Worm (Caenorhabditis elegans) whole organism, late embryonic: ENCODE data around the gene Y53C12A.10.

Source experiments
- K02D7.2 ChIP-seq: sonication (generic microtip); optimal IDR thresholded peaks from 2 replicates; lab custom pipeline; 2017; ENCODE audit warnings: mild to moderate bottlenecking, missing genetic modification characterization, missing compliant biosample characterization
- T23F11.4 ChIP-seq: fragments of 200-800 bp; sonication (Bioruptor generic); optimal IDR thresholded peaks from 2 replicates; lab custom pipeline; 2018; ENCODE audit warnings: mild to moderate bottlenecking, missing genetic modification characterization, missing compliant biosample characterization
- ahr-1 ChIP-seq: sonication (generic microtip); optimal IDR thresholded peaks from 2 replicates; lab custom pipeline; 2016; ENCODE audit warnings: missing genetic modification characterization, missing compliant biosample characterization
- ceh-14 ChIP-seq: sonication (generic microtip); optimal IDR thresholded peaks from 2 replicates; lab custom pipeline; 2016; ENCODE audit warnings: missing genotype, missing genetic modification characterization, missing compliant biosample characterization
- ceh-18 ChIP-seq: sonication (generic microtip); optimal IDR thresholded peaks from 2 replicates; lab custom pipeline; 2016; ENCODE audit warnings: missing genetic modification characterization, missing compliant biosample characterization
- ceh-19 ChIP-seq: fragments of 200-800 bp; sonication (Bioruptor generic); optimal IDR thresholded peaks from 2 replicates; lab custom pipeline; 2018; ENCODE audit warnings: mild to moderate bottlenecking, missing genetic modification characterization, missing compliant biosample characterization
- ceh-2 ChIP-seq: sonication (generic microtip); optimal IDR thresholded peaks from 2 replicates; lab custom pipeline; 2016; ENCODE audit warnings: missing genotype, missing genetic modification characterization, missing compliant biosample characterization
- ceh-30 ChIP-seq: fragments of 150-350 bp; optimal IDR thresholded peaks from 2 replicates; lab custom pipeline; 2014; ENCODE audit warnings: missing biosample characterization, missing genetic modification characterization
- ceh-31 ChIP-seq: sonication (generic microtip); optimal IDR thresholded peaks from 2 replicates; lab custom pipeline; 2016; ENCODE audit warnings: missing genetic modification characterization, missing compliant biosample characterization
- ceh-34 ChIP-seq: sonication (generic microtip); optimal IDR thresholded peaks from 2 replicates; lab custom pipeline; 2016; ENCODE audit warnings: mild to moderate bottlenecking, missing genetic modification characterization, missing compliant biosample characterization
- ceh-48 ChIP-seq: sonication (generic microtip); optimal IDR thresholded peaks from 2 replicates; lab custom pipeline; 2016; ENCODE audit warnings: missing genetic modification characterization, inconsistent platforms, missing compliant biosample characterization
- ceh-9 ChIP-seq: sonication (generic microtip); optimal IDR thresholded peaks from 2 replicates; lab custom pipeline; 2016; ENCODE audit warnings: mild to moderate bottlenecking, missing genetic modification characterization, inconsistent platforms, missing compliant biosample characterization
- elt-2 ChIP-seq: sonication (generic microtip); optimal IDR thresholded peaks from 2 replicates; lab custom pipeline; 2016; ENCODE audit warnings: missing genetic modification reagents, missing genetic modification characterization, missing compliant biosample characterization
- elt-4 ChIP-seq: sonication (generic microtip); optimal IDR thresholded peaks from 2 replicates; lab custom pipeline; 2016; ENCODE audit warnings: missing genetic modification characterization, missing compliant biosample characterization
- ets-4 ChIP-seq: sonication (generic microtip); optimal IDR thresholded peaks from 2 replicates; lab custom pipeline; 2016; ENCODE audit warnings: missing genetic modification characterization, missing compliant biosample characterization
- fax-1 ChIP-seq: sonication (generic microtip); optimal IDR thresholded peaks from 2 replicates; lab custom pipeline; 2016; ENCODE audit warnings: missing genotype, missing genetic modification characterization, missing compliant biosample characterization
- fkh-10 ChIP-seq: fragments of 150-350 bp; optimal IDR thresholded peaks from 2 replicates; lab custom pipeline; 2014; ENCODE audit warnings: missing biosample characterization, missing genetic modification reagents, missing genetic modification characterization
- fkh-6 ChIP-seq: sonication (generic microtip); optimal IDR thresholded peaks from 2 replicates; lab custom pipeline; 2016; ENCODE audit warnings: missing genetic modification characterization, missing compliant biosample characterization
- lim-6 ChIP-seq: sonication (generic microtip); optimal IDR thresholded peaks from 2 replicates; lab custom pipeline; 2016; ENCODE audit warnings: missing genetic modification characterization, missing compliant biosample characterization
- madf-2 ChIP-seq: sonication (generic microtip); optimal IDR thresholded peaks from 2 replicates; lab custom pipeline; 2017; ENCODE audit warnings: missing genetic modification characterization, missing compliant biosample characterization
- nfya-1 ChIP-seq: sonication (generic microtip); optimal IDR thresholded peaks from 2 replicates; lab custom pipeline; 2017; ENCODE audit warnings: missing genetic modification characterization, mild to moderate bottlenecking, missing compliant biosample characterization, antibody characterized with exemption, moderate library complexity
- nhr-11 ChIP-seq: fragments of 150-350 bp; optimal IDR thresholded peaks from 2 replicates; lab custom pipeline; 2014; ENCODE audit warnings: missing biosample characterization, missing genetic modification characterization
- nhr-232 ChIP-seq: sonication (generic microtip); optimal IDR thresholded peaks from 2 replicates; lab custom pipeline; 2016; ENCODE audit warnings: missing genetic modification characterization, missing compliant biosample characterization
- npax-4 ChIP-seq: sonication (generic microtip); optimal IDR thresholded peaks from 2 replicates; lab custom pipeline; 2016; ENCODE audit warnings: missing genetic modification characterization, missing compliant biosample characterization
- pag-3 ChIP-seq: sonication (generic microtip); optimal IDR thresholded peaks from 2 replicates; lab custom pipeline; 2016; ENCODE audit warnings: missing compliant biosample characterization, missing genetic modification characterization, borderline replicate concordance
- pat-9 ChIP-seq: fragments of 200-800 bp; sonication (Bioruptor generic); optimal IDR thresholded peaks from 2 replicates; lab custom pipeline; 2018; ENCODE audit warnings: mild to moderate bottlenecking, missing genetic modification characterization, moderate library complexity, missing compliant biosample characterization
- pax-1 ChIP-seq: fragments of 150-350 bp; optimal IDR thresholded peaks from 2 replicates; lab custom pipeline; 2014; ENCODE audit warnings: missing biosample characterization, missing genetic modification characterization
- pqm-1 ChIP-seq: sonication (generic microtip); optimal IDR thresholded peaks from 2 replicates; lab custom pipeline; 2016; ENCODE audit warnings: missing genetic modification characterization, missing compliant biosample characterization
- rnt-1 ChIP-seq: sonication (generic microtip); optimal IDR thresholded peaks from 2 replicates; lab custom pipeline; 2016; ENCODE audit warnings: missing genetic modification characterization, missing compliant biosample characterization
- sdc-2 ChIP-seq: sonication (generic microtip); optimal IDR thresholded peaks from 2 replicates; lab custom pipeline; 2016; ENCODE audit warnings: missing genotype, missing genetic modification characterization, missing compliant biosample characterization
- sox-2 ChIP-seq: fragments of 200-800 bp; sonication (Bioruptor generic); IDR thresholded peaks from 2 replicates; pipeline ENCODE4 v1.3.6; 2022; ENCODE audit warnings: missing genetic modification reagents, missing genetic modification characterization, missing compliant biosample characterization
- sox-4 ChIP-seq: sonication (generic microtip); optimal IDR thresholded peaks from 2 replicates; lab custom pipeline; 2017; ENCODE audit warnings: mild to moderate bottlenecking, missing genetic modification characterization, inconsistent platforms, missing compliant biosample characterization
- tbx-2 ChIP-seq: sonication (generic microtip); optimal IDR thresholded peaks from 2 replicates; lab custom pipeline; 2016; ENCODE audit warnings: missing genetic modification characterization, missing compliant biosample characterization
- tbx-7 ChIP-seq: sonication (generic microtip); optimal IDR thresholded peaks from 2 replicates; lab custom pipeline; 2016; ENCODE audit warnings: missing genotype, missing genetic modification characterization, missing compliant biosample characterization
- ttx-3 ChIP-seq: sonication (generic microtip); optimal IDR thresholded peaks from 2 replicates; lab custom pipeline; 2016; ENCODE audit warnings: missing genetic modification reagents, missing genetic modification characterization, missing compliant biosample characterization
- unc-42 ChIP-seq: sonication (generic microtip); optimal IDR thresholded peaks from 2 replicates; lab custom pipeline; 2016; ENCODE audit warnings: missing genotype, missing genetic modification characterization, missing compliant biosample characterization
- unc-86 ChIP-seq: sonication (generic microtip); optimal IDR thresholded peaks from 2 replicates; lab custom pipeline; 2016; ENCODE audit warnings: missing genetic modification characterization, missing compliant biosample characterization

The Y53C12A.10 gene

DNA sequence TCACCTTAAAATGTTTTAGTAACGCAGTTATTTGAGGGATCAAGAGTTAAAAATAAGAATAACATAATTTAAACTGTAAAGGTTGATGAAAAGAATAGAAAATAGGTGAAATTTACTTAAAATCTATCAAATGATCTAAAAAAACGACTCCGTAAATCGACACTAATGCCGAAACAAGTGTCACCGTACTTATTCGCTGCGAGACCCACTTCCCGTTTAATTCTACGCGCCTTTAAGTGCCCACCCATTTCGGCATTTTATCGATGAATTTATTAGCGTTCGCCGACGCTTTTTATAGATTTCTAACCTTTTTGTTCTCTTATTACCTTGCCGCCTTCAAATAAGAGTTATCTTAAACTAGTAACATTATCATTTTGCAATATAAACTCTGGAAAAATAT, 41.4 kb upstream of the Y53C12A.10 start, which contains the start of the genes Y53C12B.1 and nos-3:
Gene Y53C12B.1, minus strand, starts transcription at position 10 of the 400 bp plus-strand sequence.
Gene nos-3, plus strand, starts transcription at position 248 of the 400 bp plus-strand sequence.
- peak; percentile 33 for TF ChIP-seq ceh-48
- no peak for TF ChIP-seq sox-2
- TF ChIP-seq unc-42, result peak; percentile 82
- TF ChIP-seq tbx-2 (tag; lab: Kevin White, UChicago), result peak; percentile 41
- peak; percentile 10 for TF ChIP-seq pax-1 (tag; lab: Kevin White, UChicago)
- TF ChIP-seq elt-2, result peak; percentile 39
- TF ChIP-seq ceh-34, result peak; percentile 37
- peak; percentile 89 for TF ChIP-seq nfya-1
- TF ChIP-seq ceh-2, result peak; percentile 27
- peak; percentile 60 for TF ChIP-seq ceh-31 (tag; lab: Kevin White, UChicago)
- TF ChIP-seq unc-86 (tag; lab: Kevin White, UChicago), result no peak
- no peak for TF ChIP-seq ceh-18 (tag; lab: Kevin White, UChicago)

DNA sequence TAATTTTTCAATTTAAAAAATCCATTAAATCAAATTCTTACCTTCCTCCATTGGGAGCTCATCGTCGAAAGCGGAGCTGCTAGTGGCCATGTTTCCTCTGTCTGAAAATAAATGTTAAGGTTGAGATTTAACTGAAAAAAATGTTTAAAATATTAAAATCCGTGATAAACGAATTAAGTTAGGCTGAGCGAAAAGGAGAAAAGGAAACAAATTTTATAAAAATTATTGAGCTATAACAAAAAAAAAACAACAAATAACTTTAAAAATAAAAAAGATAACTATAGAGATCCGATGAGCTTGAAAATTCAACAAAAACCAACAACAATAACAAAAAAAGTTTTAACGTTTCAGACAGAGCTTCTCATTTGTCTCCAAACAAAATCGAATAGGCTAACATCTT, 38.1 kb upstream of the Y53C12A.10 start, which contains the start of gene pno-1:
Gene pno-1, minus strand, starts transcription at position 101 of the 400 bp plus-strand sequence.
- TF ChIP-seq npax-4 (tag; lab: Kevin White, UChicago) (no peak), K02D7.2 (tag; lab: Kevin White, UChicago) (no peak), nhr-232 (tag; lab: Kevin White, UChicago) (no peak), T23F11.4 (GFP tag; lab: Kevin White, UChicago) (no peak), sox-4 (tag; lab: Kevin White, UChicago) (no peak), ahr-1 (no peak), ceh-9 (no peak)
- TF ChIP-seq, all 69 proteins: peak for 0

DNA sequence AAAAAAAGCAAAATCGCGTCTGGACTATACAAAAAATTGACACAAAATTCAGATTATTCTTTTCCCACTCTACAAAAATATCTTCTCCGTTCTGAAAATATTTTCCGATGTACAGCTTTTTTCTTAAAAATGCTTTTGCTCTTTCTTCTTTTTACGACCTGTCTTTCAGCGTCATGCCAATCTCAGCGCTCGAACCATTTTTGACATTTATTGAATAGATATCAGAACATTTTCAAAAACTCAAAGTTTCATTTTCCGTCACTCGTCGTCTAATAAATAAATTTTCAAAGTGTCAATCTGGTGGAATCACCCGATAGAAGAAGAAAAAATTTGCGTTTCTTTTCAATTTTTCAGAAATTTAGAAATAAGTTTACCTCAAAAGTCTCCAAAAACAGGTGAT, 36.8 kb upstream of the Y53C12A.10 start:
- TF ChIP-seq elt-4 (tag; lab: Kevin White, UChicago) (no peak), pat-9 (tag; lab: Kevin White, UChicago) (no peak), ceh-2 (no peak), lim-6 (tag; lab: Kevin White, UChicago) (no peak), sdc-2 (tag; lab: Kevin White, UChicago) (no peak), ets-4 (tag; lab: Kevin White, UChicago) (no peak), rnt-1 (tag; lab: Kevin White, UChicago) (no peak), elt-2 (no peak), fkh-10 (GFP tag; lab: Kevin White, UChicago) (no peak), pag-3 (tag; lab: Kevin White, UChicago) (no peak), ceh-19 (GFP tag; lab: Kevin White, UChicago) (no peak), fax-1 (tag; lab: Kevin White, UChicago) (no peak), ahr-1 (no peak), ceh-14 (tag; lab: Kevin White, UChicago) (no peak), fkh-6 (tag; lab: Kevin White, UChicago) (no peak), ceh-30 (no peak), unc-42 (no peak), nhr-11 (tag; lab: Kevin White, UChicago) (no peak)
- TF ChIP-seq, all 69 proteins: peak for 0

DNA sequence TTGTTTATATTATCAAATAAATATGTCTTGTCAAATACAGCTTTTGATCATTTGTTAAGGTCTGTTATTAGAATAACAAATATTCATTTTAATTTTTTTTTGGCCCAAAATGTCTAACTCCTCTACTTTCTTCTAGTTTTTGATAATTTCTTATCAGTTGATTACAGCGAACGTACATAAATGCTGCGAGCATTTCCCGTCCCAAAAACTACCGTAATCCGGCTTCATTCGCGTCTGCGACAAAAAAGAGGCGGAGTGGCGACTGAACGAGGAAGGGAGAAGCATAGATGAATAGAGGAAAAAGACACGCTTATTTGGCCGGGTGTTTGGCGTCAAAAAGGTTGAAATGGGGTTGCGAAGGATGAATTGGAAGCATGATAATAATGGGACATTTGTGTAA, 35.9 kb upstream of the Y53C12A.10 start:
- peak; percentile 22 for TF ChIP-seq elt-2
- no peak for TF ChIP-seq ttx-3 (tag; lab: Kevin White, UChicago)
- no peak for TF ChIP-seq nhr-232 (tag; lab: Kevin White, UChicago)
- TF ChIP-seq madf-2 (tag; lab: Kevin White, UChicago), result peak; percentile 28

DNA sequence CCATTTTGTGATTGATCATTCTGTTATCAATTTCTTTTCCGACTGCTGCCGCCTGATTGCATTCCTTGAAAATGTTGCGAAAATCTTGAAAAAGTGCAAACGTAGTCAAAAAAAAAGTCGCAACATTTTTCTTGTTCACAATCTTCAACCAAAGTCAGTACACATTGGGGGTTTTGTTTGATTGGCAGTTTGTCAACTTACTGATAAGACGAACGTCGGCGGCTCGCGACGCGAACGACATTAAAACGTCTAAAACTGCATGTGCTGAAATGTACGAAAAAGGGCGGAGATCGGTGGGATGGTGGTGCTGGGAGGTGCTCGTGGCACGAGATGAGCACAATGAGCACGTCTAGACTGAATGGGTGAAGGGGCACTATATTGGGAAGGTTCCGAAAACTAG, 34.2 kb upstream of the Y53C12A.10 start:
- TF ChIP-seq tbx-7 (tag; lab: Kevin White, UChicago) (no peak), pqm-1 (tag; lab: Kevin White, UChicago) (no peak)
